Fruit fly (Drosophila melanogaster) whole organism, prepupa: ENCODE measurements around the gene CG16995.

Experiments
- Blimp-1 ChIP-seq: fragments of 200-800 bp; sonication (Bioruptor generic); optimal IDR thresholded peaks from 3 replicates; lab custom pipeline; 2017; ENCODE audit warnings: missing biosample characterization, missing genetic modification characterization, mild to moderate bottlenecking, moderate library complexity, missing genetic modification reagents
- CG10669 ChIP-seq: fragments of 200-800 bp; sonication (Bioruptor generic); optimal IDR thresholded peaks from 3 replicates; lab custom pipeline; 2018; ENCODE audit warnings: missing biosample characterization, mild to moderate bottlenecking, missing genetic modification characterization, moderate library complexity
- CG11902 ChIP-seq: fragments of 200-800 bp; sonication (Bioruptor generic); optimal IDR thresholded peaks from 3 replicates; lab custom pipeline; 2016; ENCODE audit warnings: missing biosample characterization, missing genetic modification characterization
- CG3032 ChIP-seq: fragments of 200-800 bp; optimal IDR thresholded peaks from 2 replicates; lab custom pipeline; 2019; ENCODE audit warnings: missing biosample characterization, mild to moderate bottlenecking, missing genetic modification characterization, moderate library complexity
- CG31627 ChIP-seq: fragments of 200-800 bp; sonication (Bioruptor generic); optimal IDR thresholded peaks from 3 replicates; lab custom pipeline; 2016; ENCODE audit warnings: missing biosample characterization, missing genetic modification characterization
- CG34406 ChIP-seq: fragments of 200-800 bp; sonication (Bioruptor generic); optimal IDR thresholded peaks from 3 replicates; lab custom pipeline; 2016; ENCODE audit warnings: missing biosample characterization, missing genetic modification characterization
- CG3919 ChIP-seq: fragments of 200-800 bp; sonication (Bioruptor generic); optimal IDR thresholded peaks from 3 replicates; lab custom pipeline; 2016; ENCODE audit warnings: missing biosample characterization, missing genetic modification characterization
- CG4318 ChIP-seq: fragments of 200-800 bp; sonication (Bioruptor generic); optimal IDR thresholded peaks from 3 replicates; lab custom pipeline; 2017; ENCODE audit warnings: missing biosample characterization, mild to moderate bottlenecking, missing genetic modification characterization
- CG6163 ChIP-seq: fragments of 200-800 bp; sonication (Bioruptor generic); IDR thresholded peaks from 3 replicates; pipeline ENCODE4 v1.3.6; 2022; ENCODE audit warnings: missing biosample characterization, missing genetic modification characterization
- CG6276 ChIP-seq: fragments of 200-800 bp; sonication (Bioruptor generic); optimal IDR thresholded peaks from 2 replicates; lab custom pipeline; 2017; ENCODE audit warnings: missing biosample characterization, mild to moderate bottlenecking, missing genetic modification characterization
- CG6792 ChIP-seq: fragments of 200-800 bp; sonication (Bioruptor generic); optimal IDR thresholded peaks from 3 replicates; lab custom pipeline; 2016; ENCODE audit warnings: missing biosample characterization, missing genetic modification characterization
- CG6808 ChIP-seq: fragments of 200-800 bp; sonication (Bioruptor generic); optimal IDR thresholded peaks from 3 replicates; lab custom pipeline; 2017; ENCODE audit warnings: missing biosample characterization, missing genetic modification characterization, mild to moderate bottlenecking, moderate library complexity, missing genetic modification reagents
- CG6854 ChIP-seq: fragments of 200-800 bp; sonication (Bioruptor generic); optimal IDR thresholded peaks from 2 replicates; lab custom pipeline; 2017; ENCODE audit warnings: missing biosample characterization, mild to moderate bottlenecking, missing genetic modification characterization
- CG7368 ChIP-seq: fragments of 200-800 bp; sonication (Bioruptor generic); optimal IDR thresholded peaks from 3 replicates; lab custom pipeline; 2016; ENCODE audit warnings: missing biosample characterization, missing genetic modification characterization
- CG8119 ChIP-seq: fragments of 200-800 bp; sonication (Bioruptor generic); IDR thresholded peaks from 3 replicates; pipeline ENCODE4 v1.3.6; 2022; ENCODE audit warnings: missing biosample characterization, missing genetic modification characterization
- CG8319 ChIP-seq: fragments of 200-800 bp; sonication (Bioruptor generic); optimal IDR thresholded peaks from 3 replicates; lab custom pipeline; 2016; ENCODE audit warnings: missing biosample characterization, missing genetic modification characterization
- CG8632 ChIP-seq: fragments of 200-800 bp; sonication (Bioruptor generic); optimal IDR thresholded peaks from 3 replicates; lab custom pipeline; 2016; ENCODE audit warnings: missing biosample characterization, missing genetic modification characterization
- Eip75B ChIP-seq: fragments of 200-800 bp; sonication (Bioruptor generic); optimal IDR thresholded peaks from 3 replicates; lab custom pipeline; 2016; ENCODE audit warnings: missing biosample characterization, missing genetic modification characterization
- Eip78C ChIP-seq: fragments of 200-800 bp; sonication (Bioruptor generic); peaks from one replicate; lab custom pipeline; 2016; ENCODE audit warnings: missing biosample characterization, missing genetic modification characterization
- Eip93F ChIP-seq: fragments of 200-800 bp; sonication (Bioruptor generic); optimal IDR thresholded peaks from 2 replicates; lab custom pipeline; 2016; ENCODE audit warnings: missing biosample characterization, mild to moderate bottlenecking, missing genetic modification characterization
- Ets96B ChIP-seq: fragments of 200-800 bp; optimal IDR thresholded peaks from 2 replicates; lab custom pipeline; 2019; ENCODE audit warnings: missing biosample characterization, mild to moderate bottlenecking, missing genetic modification characterization, moderate library complexity
- Gug ChIP-seq: fragments of 200-800 bp; sonication (Bioruptor generic); IDR thresholded peaks from 2 replicates; pipeline ENCODE4 v1.3.6; 2022; ENCODE audit warnings: missing biosample characterization, missing genetic modification characterization
- Hr38 ChIP-seq: sonication (Bioruptor generic); optimal IDR thresholded peaks from 2 replicates; lab custom pipeline; 2016; ENCODE audit warnings: missing biosample characterization, missing genetic modification characterization
- Lpt ChIP-seq: fragments of 200-800 bp; sonication (Bioruptor generic); optimal IDR thresholded peaks from 3 replicates; lab custom pipeline; 2016; ENCODE audit warnings: missing biosample characterization, missing genetic modification characterization
- Sox15 ChIP-seq: fragments of 200-800 bp; sonication (Bioruptor generic); optimal IDR thresholded peaks from 3 replicates; lab custom pipeline; 2016; ENCODE audit warnings: missing biosample characterization, missing genetic modification characterization
- acj6 ChIP-seq: fragments of 200-800 bp; sonication (Bioruptor generic); optimal IDR thresholded peaks from 3 replicates; lab custom pipeline; 2016; ENCODE audit warnings: missing biosample characterization, missing genetic modification characterization
- cyc ChIP-seq: fragments of 200-800 bp; sonication (Bioruptor generic); optimal IDR thresholded peaks from 3 replicates; lab custom pipeline; 2016; ENCODE audit warnings: missing biosample characterization, missing genetic modification characterization
- dac ChIP-seq: fragments of 200-800 bp; sonication (Bioruptor generic); optimal IDR thresholded peaks from 2 replicates; lab custom pipeline; 2017; ENCODE audit warnings: missing biosample characterization, mild to moderate bottlenecking, missing genetic modification characterization
- dsx ChIP-seq: fragments of 200-800 bp; optimal IDR thresholded peaks from 3 replicates; lab custom pipeline; 2019; ENCODE audit warnings: missing biosample characterization, mild to moderate bottlenecking, missing genetic modification characterization, moderate library complexity; ENCODE audit not compliant: poor library complexity, severe bottlenecking
- eg ChIP-seq: fragments of 200-800 bp; sonication (Bioruptor generic); IDR thresholded peaks from 3 replicates; pipeline ENCODE4 v1.3.6; 2022; ENCODE audit warnings: missing biosample characterization, missing genetic modification characterization
- esn ChIP-seq: fragments of 200-800 bp; sonication (Bioruptor generic); optimal IDR thresholded peaks from 2 replicates; lab custom pipeline; 2016; ENCODE audit warnings: missing biosample characterization, mild to moderate bottlenecking, missing genetic modification characterization, moderate library complexity
- fd85E ChIP-seq: fragments of 200-800 bp; sonication (Bioruptor generic); optimal IDR thresholded peaks from 3 replicates; lab custom pipeline; 2016; ENCODE audit warnings: missing biosample characterization, missing genetic modification characterization
- salr ChIP-seq, 2 experiments: fragments of 200-800 bp; sonication (Bioruptor generic); optimal IDR thresholded peaks; 3 replicates each; lab custom pipeline; 2016 to 2018; ENCODE audit warnings: missing biosample characterization in 2 of 2, missing genetic modification characterization in 2 of 2, mild to moderate bottlenecking in 1 of 2
- spab ChIP-seq: fragments of 200-800 bp; sonication (Bioruptor generic); optimal IDR thresholded peaks from 2 replicates; lab custom pipeline; 2017; ENCODE audit warnings: missing biosample characterization, mild to moderate bottlenecking, missing genetic modification characterization, missing genetic modification reagents
- ss ChIP-seq, 2 experiments: fragments of 200-800 bp; sonication (Bioruptor generic); optimal IDR thresholded peaks; 2 replicates in 1 of 2; 3 replicates in 1 of 2; lab custom pipeline; 2017 to 2018; ENCODE audit warnings: mild to moderate bottlenecking in 2 of 2, missing biosample characterization in 2 of 2, missing genetic modification characterization in 2 of 2, moderate library complexity in 1 of 2
- svp ChIP-seq: fragments of 200-800 bp; sonication (Bioruptor generic); peaks from one replicate; lab custom pipeline; 2016; ENCODE audit warnings: missing biosample characterization, missing genetic modification characterization
- topi ChIP-seq: fragments of 200-800 bp; sonication (Bioruptor generic); optimal IDR thresholded peaks from 3 replicates; lab custom pipeline; 2016; ENCODE audit warnings: missing biosample characterization, missing genetic modification characterization
- vri ChIP-seq: fragments of 200-800 bp; sonication (Bioruptor generic); optimal IDR thresholded peaks from 3 replicates; lab custom pipeline; 2016; ENCODE audit warnings: missing biosample characterization, mild to moderate bottlenecking, missing genetic modification characterization

Gene CG16995

dm6 chr2L:2284863-2285262 lies 22.9 kb upstream of the CG16995 start, which contains the start of gene CG4271:
Gene CG4271 (plus strand): TSS chr2L:2285163.
- TF ChIP-seq CG8319 (GFP tag; lab: Kevin White, UChicago), result no peak

- TF ChIP-seq CG6808 (no peak), vri (GFP tag; lab: Kevin White, UChicago) (no peak), Blimp-1 (GFP tag; lab: Kevin White, UChicago) (no peak), CG34406 (GFP tag; lab: Kevin White, UChicago) (no peak), Hr38 (GFP tag; lab: Kevin White, UChicago) (no peak), CG6163 (GFP tag; lab: Robert Waterston, UW) (no peak), CG6854 (GFP tag; lab: Kevin White, UChicago) (no peak), spab (no peak), CG10669 (GFP tag; lab: Kevin White, UChicago) (no peak), CG4318 (no peak), eg (GFP tag; lab: Robert Waterston, UW) (no peak), CG3032 (tag; lab: Kevin White, UChicago) (no peak), Lpt (GFP tag; lab: Kevin White, UChicago) (no peak), Ets96B (tag; lab: Kevin White, UChicago) (no peak), ss (GFP tag; optimal IDR thresholded peaks at IDR 0.05; lab: Kevin White, UChicago) (no peak), Eip93F (no peak), acj6 (GFP tag; lab: Kevin White, UChicago) (no peak), dsx (GFP tag; lab: Kevin White, UChicago) (no peak), svp (GFP tag; lab: Kevin White, UChicago) (no peak)
Observed at dm6 chr2L:2286773-2287172, 21.0 kb upstream of the CG16995 start, which contains the start of gene CG31681. Gene CG31681 (minus strand): TSS chr2L:2286873.

dm6 chr2L:2287807-2288206 lies 19.9 kb upstream of the CG16995 start, which contains the start of gene CG42658:
Gene CG42658 (minus strand): TSS chr2L:2287907.
- TF ChIP-seq CG6276 (GFP tag; lab: Kevin White, UChicago), result no peak
- no peak for TF ChIP-seq Gug (GFP tag; lab: Robert Waterston, UW)
- no peak for TF ChIP-seq CG6792
- TF ChIP-seq fd85E (GFP tag; lab: Kevin White, UChicago), result no peak
- no peak for TF ChIP-seq Sox15
- TF ChIP-seq CG8632 (GFP tag; lab: Kevin White, UChicago), result no peak
- TF ChIP-seq cyc, result no peak
- TF ChIP-seq Eip78C, result no peak
- no peak for TF ChIP-seq vri (GFP tag; lab: Kevin White, UChicago)
- TF ChIP-seq Blimp-1 (GFP tag; lab: Kevin White, UChicago), result no peak
- TF ChIP-seq Eip93F, result no peak
- no peak for TF ChIP-seq topi (GFP tag; lab: Kevin White, UChicago)
- TF ChIP-seq Eip75B (GFP tag; lab: Kevin White, UChicago), result no peak
- TF ChIP-seq CG3919 (GFP tag; lab: Kevin White, UChicago), result no peak
- no peak for TF ChIP-seq esn (GFP tag; lab: Kevin White, UChicago)
- TF ChIP-seq CG8119 (GFP tag; lab: Robert Waterston, UW), result no peak
- no peak for TF ChIP-seq svp (GFP tag; lab: Kevin White, UChicago)
- no peak for TF ChIP-seq salr (GFP tag; optimal IDR thresholded peaks at IDR 0.05; lab: Kevin White, UChicago)
- TF ChIP-seq CG8319 (GFP tag; lab: Kevin White, UChicago), result no peak
- no peak for TF ChIP-seq CG34406 (GFP tag; lab: Kevin White, UChicago)

dm6 chr2L:2289316-2289715 lies 18.4 kb upstream of the CG16995 start, which contains the start of gene CG17237:
Gene CG17237 (minus strand): TSS chr2L:2289416.
- TF ChIP-seq eg (GFP tag; lab: Robert Waterston, UW) (no peak), CG8119 (GFP tag; lab: Robert Waterston, UW) (no peak), CG7368 (GFP tag; lab: Kevin White, UChicago) (no peak), Gug (GFP tag; lab: Robert Waterston, UW) (no peak), dac (no peak), Lpt (GFP tag; lab: Kevin White, UChicago) (no peak), Eip78C (no peak), CG31627 (GFP tag; lab: Kevin White, UChicago) (no peak), CG11902 (GFP tag; lab: Kevin White, UChicago) (no peak)
